Comparison of ENCODE assay signal across 4 fruit fly cellular contexts in the genomic region with DNA sequence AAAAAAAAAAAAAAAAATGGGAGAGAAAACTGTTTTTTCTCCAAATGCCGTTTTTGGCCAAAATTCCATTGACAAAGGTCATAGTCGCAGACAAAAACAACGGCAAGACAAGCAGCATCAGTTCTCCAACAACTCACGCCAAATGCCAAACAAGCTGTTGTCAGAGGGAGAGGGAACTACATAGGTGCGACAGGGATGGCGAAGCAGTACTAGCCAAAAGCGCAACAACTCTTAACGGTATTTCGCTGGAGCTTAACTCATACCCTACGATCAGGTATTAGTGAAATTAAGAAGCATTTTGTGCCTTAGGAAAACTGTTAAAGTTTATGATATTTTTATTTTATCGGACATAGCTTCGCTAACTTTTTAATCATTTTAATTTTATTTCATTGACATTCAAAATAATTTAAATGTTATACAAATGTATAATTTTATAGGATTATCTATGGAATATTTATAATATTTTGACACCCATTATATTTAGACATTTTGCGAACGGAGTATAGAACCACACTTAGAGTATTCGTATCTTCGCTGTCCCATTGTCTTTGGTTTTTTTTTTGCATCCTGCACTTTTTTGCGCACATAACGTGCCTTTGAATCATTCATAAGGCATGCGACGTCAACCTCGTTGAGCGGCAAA.
TF ChIP-seq lines count a peak whose summit lies in the region.

No protein-coding gene starts in this region.

- TF ChIP-seq CTCF in whole organism, embryonic (GFP tag; optimal IDR thresholded peaks at IDR 0.05; lab: Kevin White, UChicago): no peak

TF ChIP-seq in whole organism, adult, 20 proteins besides CTCF, POLR2A, EP300 and RAD21:
- TF ChIP-seq CG5204 (GFP tag; optimal IDR thresholded peaks at IDR 0.05; lab: Kevin White, UChicago): no peak
- no peak for TF ChIP-seq cnc (optimal IDR thresholded peaks at IDR 0.05; lab: Kevin White, UChicago)
- TF ChIP-seq bab1 (GFP tag; optimal IDR thresholded peaks at IDR 0.05; lab: Kevin White, UChicago): no peak
- TF ChIP-seq Mnt (GFP tag; optimal IDR thresholded peaks at IDR 0.05; lab: Kevin White, UChicago): no peak
- no peak for TF ChIP-seq toe (GFP tag; optimal IDR thresholded peaks at IDR 0.05; lab: Kevin White, UChicago)
- TF ChIP-seq Crg-1 (GFP tag; optimal IDR thresholded peaks at IDR 0.05; lab: Kevin White, UChicago): no peak
- peak; percentile 26 for TF ChIP-seq CG7045 (GFP tag; optimal IDR thresholded peaks at IDR 0.05; lab: Kevin White, UChicago)
- TF ChIP-seq CG33017 (tag; optimal IDR thresholded peaks at IDR 0.05; lab: Kevin White, UChicago): no peak
- TF ChIP-seq cic (GFP tag; optimal IDR thresholded peaks at IDR 0.05; lab: Kevin White, UChicago): no peak
- peak; percentile 9 for TF ChIP-seq kay (GFP tag; lab: Kevin White, UChicago; ENCODE audit: borderline replicate concordance)
- no peak for TF ChIP-seq CG11617 (GFP tag; optimal IDR thresholded peaks at IDR 0.05; lab: Kevin White, UChicago)
- peak; percentile 85 for TF ChIP-seq ovo (GFP tag; optimal IDR thresholded peaks at IDR 0.05; lab: Kevin White, UChicago)
- TF ChIP-seq CG1620 (GFP tag; optimal IDR thresholded peaks at IDR 0.05; lab: Kevin White, UChicago): no peak
- TF ChIP-seq tj (GFP tag; optimal IDR thresholded peaks at IDR 0.05; lab: Kevin White, UChicago): no peak
- TF ChIP-seq Hr96 (GFP tag; optimal IDR thresholded peaks at IDR 0.05; lab: Kevin White, UChicago): no peak
- no peak for TF ChIP-seq CG7101 (tag; optimal IDR thresholded peaks at IDR 0.05; lab: Kevin White, UChicago)
- peak; percentile 48 for TF ChIP-seq CG14711 (tag; optimal IDR thresholded peaks at IDR 0.05; lab: Kevin White, UChicago)
- peak; percentile 70 for TF ChIP-seq pad (GFP tag; optimal IDR thresholded peaks at IDR 0.05; lab: Kevin White, UChicago)
- no peak for TF ChIP-seq CG12768 (GFP tag; optimal IDR thresholded peaks at IDR 0.05; lab: Kevin White, UChicago)
- TF ChIP-seq Clk (GFP tag; optimal IDR thresholded peaks at IDR 0.05; lab: Kevin White, UChicago): no peak

TF ChIP-seq in whole organism, embryonic, 481 proteins besides CTCF, POLR2A, EP300 and RAD21 (continues in another document):
- TF ChIP-seq aop (GFP tag; IDR thresholded peaks at IDR 0.05; lab: Robert Waterston, UW): no peak
- TF ChIP-seq exex (tag; optimal IDR thresholded peaks at IDR 0.05; lab: Kevin White, UChicago): no peak
- peak in 1 of 2 experiments; percentile 77 for TF ChIP-seq bsh (GFP tag; optimal IDR thresholded peaks at IDR 0.05; lab: Kevin White, UChicago)
- TF ChIP-seq z (GFP tag; IDR thresholded peaks at IDR 0.05; lab: Robert Waterston, UW): no peak
- TF ChIP-seq crol (GFP tag; IDR thresholded peaks at IDR 0.05; lab: Robert Waterston, UW): no peak
- TF ChIP-seq BEAF-32 (GFP tag; optimal IDR thresholded peaks at IDR 0.05; lab: Kevin White, UChicago): no peak
- no peak for TF ChIP-seq H2.0 (GFP tag; IDR thresholded peaks at IDR 0.05; lab: Robert Waterston, UW)
- no peak for TF ChIP-seq CG13123 (GFP tag; optimal IDR thresholded peaks at IDR 0.05; lab: Kevin White, UChicago)
- TF ChIP-seq slou (GFP tag; optimal IDR thresholded peaks at IDR 0.05; lab: Kevin White, UChicago): no peak
- TF ChIP-seq crp (GFP tag; optimal IDR thresholded peaks at IDR 0.05; lab: Kevin White, UChicago): no peak
- TF ChIP-seq gem (tag; optimal IDR thresholded peaks at IDR 0.05; lab: Kevin White, UChicago): peak; percentile 57
- TF ChIP-seq Drgx (GFP tag; IDR thresholded peaks at IDR 0.05; lab: Robert Waterston, UW): peak; percentile 87
- TF ChIP-seq seq (GFP tag; IDR thresholded peaks at IDR 0.05; lab: Robert Waterston, UW): no peak
- no peak for TF ChIP-seq gt (GFP tag; IDR thresholded peaks at IDR 0.05; lab: Robert Waterston, UW)
- TF ChIP-seq Oli (tag; optimal IDR thresholded peaks at IDR 0.05; lab: Kevin White, UChicago): peak; percentile 32
- TF ChIP-seq tx (GFP tag; optimal IDR thresholded peaks at IDR 0.05; lab: Kevin White, UChicago): no peak
- TF ChIP-seq CG17912 (GFP tag; optimal IDR thresholded peaks at IDR 0.05; lab: Kevin White, UChicago): no peak
- TF ChIP-seq CG6272 (GFP tag; IDR thresholded peaks at IDR 0.05; lab: Robert Waterston, UW): no peak
- 0 out of 3 replicates have a peak, but pooled peaks have one; percentile 10 for TF ChIP-seq gce (GFP tag; IDR thresholded peaks at IDR 0.05; lab: Robert Waterston, UW)
- TF ChIP-seq CG7745 (tag; optimal IDR thresholded peaks at IDR 0.05; lab: Kevin White, UChicago): no peak
- TF ChIP-seq CG8765 (GFP tag; IDR thresholded peaks at IDR 0.05; lab: Robert Waterston, UW): no peak
- TF ChIP-seq zfh1 (GFP tag; IDR thresholded peaks at IDR 0.05; lab: Robert Waterston, UW): 0 out of 3 replicates have a peak, but pooled peaks have one; percentile 28
- peak; percentile 16 for TF ChIP-seq lab (GFP tag; optimal IDR thresholded peaks at IDR 0.05; lab: Kevin White, UChicago)

TF ChIP-seq in whole organism, prepupa, 60 proteins besides CTCF, POLR2A, EP300 and RAD21 (continues in another document):
- peak; percentile 70 for TF ChIP-seq CG11762 (GFP tag; optimal IDR thresholded peaks at IDR 0.05; lab: Kevin White, UChicago; ENCODE audit: insufficient read depth)
- TF ChIP-seq CG7368 (GFP tag; optimal IDR thresholded peaks at IDR 0.05; lab: Kevin White, UChicago): peak; percentile 44
- TF ChIP-seq CG1621 (tag; optimal IDR thresholded peaks at IDR 0.05; lab: Kevin White, UChicago): peak; percentile 58
- peak; percentile 96 for TF ChIP-seq CG8119 (GFP tag; IDR thresholded peaks at IDR 0.05; lab: Robert Waterston, UW)
- TF ChIP-seq Eip75B (GFP tag; optimal IDR thresholded peaks at IDR 0.05; lab: Kevin White, UChicago): peak; percentile 56
- no peak for TF ChIP-seq CG31627 (GFP tag; optimal IDR thresholded peaks at IDR 0.05; lab: Kevin White, UChicago)
- peak; percentile 77 for TF ChIP-seq net (GFP tag; optimal IDR thresholded peaks at IDR 0.05; lab: Kevin White, UChicago)
- TF ChIP-seq ss (GFP tag; optimal IDR thresholded peaks at IDR 0.05; lab: Kevin White, UChicago): peak; percentile 87 to 90
- no peak for TF ChIP-seq topi (GFP tag; optimal IDR thresholded peaks at IDR 0.05; lab: Kevin White, UChicago)
- TF ChIP-seq Eip78C (GFP tag; lab: Kevin White, UChicago): peak; percentile 93
- peak; percentile 82 for TF ChIP-seq Ets96B (tag; optimal IDR thresholded peaks at IDR 0.05; lab: Kevin White, UChicago)
- peak; percentile 80 for TF ChIP-seq acj6 (GFP tag; optimal IDR thresholded peaks at IDR 0.05; lab: Kevin White, UChicago)
- TF ChIP-seq CG4318 (GFP tag; optimal IDR thresholded peaks at IDR 0.05; lab: Kevin White, UChicago): peak; percentile 91
- no peak for TF ChIP-seq Hr39 (GFP tag; optimal IDR thresholded peaks at IDR 0.05; lab: Kevin White, UChicago)
- peak; percentile 53 for TF ChIP-seq CG6792 (GFP tag; optimal IDR thresholded peaks at IDR 0.05; lab: Kevin White, UChicago)
- peak; percentile 49 for TF ChIP-seq Sox14 (GFP tag; optimal IDR thresholded peaks at IDR 0.05; lab: Kevin White, UChicago)
- TF ChIP-seq OdsH (GFP tag; optimal IDR thresholded peaks at IDR 0.05; lab: Kevin White, UChicago): peak; percentile 83
- peak; percentile 64 for TF ChIP-seq CG8632 (GFP tag; optimal IDR thresholded peaks at IDR 0.05; lab: Kevin White, UChicago)
- peak; percentile 80 for TF ChIP-seq fd59A (GFP tag; optimal IDR thresholded peaks at IDR 0.05; lab: Kevin White, UChicago)
- peak; percentile 80 for TF ChIP-seq spab (GFP tag; optimal IDR thresholded peaks at IDR 0.05; lab: Kevin White, UChicago)
- TF ChIP-seq Smox (GFP tag; optimal IDR thresholded peaks at IDR 0.05; lab: Kevin White, UChicago): no peak
- TF ChIP-seq CG9139 (GFP tag; optimal IDR thresholded peaks at IDR 0.05; lab: Kevin White, UChicago): peak; percentile 77
- TF ChIP-seq CG6854 (GFP tag; optimal IDR thresholded peaks at IDR 0.05; lab: Kevin White, UChicago): no peak
- peak; percentile 80 for TF ChIP-seq CG10669 (GFP tag; optimal IDR thresholded peaks at IDR 0.05; lab: Kevin White, UChicago)

TF ChIP-seq in whole organism, pupa, 21 proteins besides CTCF, POLR2A, EP300 and RAD21:
- TF ChIP-seq CG10348 (GFP tag; IDR thresholded peaks at IDR 0.05; lab: Robert Waterston, UW) (no peak), CG34367 (tag; optimal IDR thresholded peaks at IDR 0.05; lab: Kevin White, UChicago) (peak; percentile 80), CG15710 (tag; optimal IDR thresholded peaks at IDR 0.05; lab: Kevin White, UChicago) (peak; percentile 87), CG4496 (GFP tag; IDR thresholded peaks at IDR 0.05; lab: Robert Waterston, UW) (peak; percentile 70; the same call in 1 of the 3 replicates), CG12605 (GFP tag; IDR thresholded peaks at IDR 0.05; lab: Robert Waterston, UW) (peak; percentile 76; the same call in 1 of the 2 replicates), CG8159 (tag; optimal IDR thresholded peaks at IDR 0.05; lab: Kevin White, UChicago) (peak; percentile 93), CG9948 (tag; optimal IDR thresholded peaks at IDR 0.05; lab: Kevin White, UChicago) (peak; percentile 87), CG13204 (GFP tag; optimal IDR thresholded peaks at IDR 0.05; lab: Kevin White, UChicago) (peak; percentile 48), CG8301 (tag; optimal IDR thresholded peaks at IDR 0.05; lab: Kevin White, UChicago) (peak; percentile 92), EcR (GFP tag; optimal IDR thresholded peaks at IDR 0.05; lab: Kevin White, UChicago) (peak; percentile 62), Pif1B (GFP tag; optimal IDR thresholded peaks at IDR 0.05; lab: Kevin White, UChicago) (peak; percentile 73), Pif1A (GFP tag; optimal IDR thresholded peaks at IDR 0.05; lab: Kevin White, UChicago) (peak; percentile 67), CG32121 (GFP tag; IDR thresholded peaks at IDR 0.05; lab: Robert Waterston, UW) (peak; percentile 90), Snoo (tag; optimal IDR thresholded peaks at IDR 0.05; lab: Kevin White, UChicago) (no peak), D1 (tag; optimal IDR thresholded peaks at IDR 0.05; lab: Kevin White, UChicago) (peak; percentile 85), rn (GFP tag; IDR thresholded peaks at IDR 0.05; lab: Robert Waterston, UW) (no peak; the same call in none of the 2 replicates), CG14655 (GFP tag; optimal IDR thresholded peaks at IDR 0.05; lab: Kevin White, UChicago) (peak; percentile 95), fd96Ca (GFP tag; IDR thresholded peaks at IDR 0.05; lab: Robert Waterston, UW) (peak; percentile 70; the same call in 2 of the 3 replicates), gl (tag; optimal IDR thresholded peaks at IDR 0.05; lab: Kevin White, UChicago) (peak; percentile 37), CG17806 (tag; optimal IDR thresholded peaks at IDR 0.05; lab: Kevin White, UChicago) (peak; percentile 85), Ets98B (GFP tag; IDR thresholded peaks at IDR 0.05; lab: Robert Waterston, UW) (peak; percentile 66)
